Worm (Caenorhabditis elegans): ENCODE results near the gene sma-10.

Gene sma-10

DNA sequence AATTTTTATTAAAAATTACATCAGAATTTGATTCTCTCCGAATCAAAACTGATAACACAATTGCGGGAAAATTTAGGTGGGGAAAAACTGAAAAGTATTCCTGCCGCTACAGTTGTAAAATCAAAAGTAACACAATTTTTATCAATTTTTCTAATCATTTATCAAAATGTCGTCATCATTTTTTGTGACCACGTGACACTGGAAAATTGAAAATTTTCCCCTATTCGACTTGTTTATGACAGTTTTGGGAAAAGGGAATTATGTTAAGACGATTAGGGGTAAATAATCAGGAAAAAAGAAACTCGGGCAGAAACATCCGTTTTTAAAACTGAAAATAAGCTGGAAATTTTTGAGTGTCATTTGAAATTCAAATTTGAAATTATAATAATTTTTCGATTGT lies 22.6 kb downstream of the sma-10 start:
- TF ChIP-seq nhr-28 (tag; optimal IDR thresholded peaks at IDR 0.05) (no peak), pqm-1 (tag; optimal IDR thresholded peaks at IDR 0.05) (peak; percentile 91), zag-1 (tag; optimal IDR thresholded peaks at IDR 0.05) (no peak), nhr-77 (tag; optimal IDR thresholded peaks at IDR 0.05) (no peak), ztf-4 (tag; optimal IDR thresholded peaks at IDR 0.05) (no peak), ztf-11 (tag; optimal IDR thresholded peaks at IDR 0.05) (no peak), R02D3.7 (tag; optimal IDR thresholded peaks at IDR 0.05) (no peak), elt-2 (tag; optimal IDR thresholded peaks at IDR 0.05) (peak; percentile 95), ceh-82 (tag; optimal IDR thresholded peaks at IDR 0.05) (no peak), hmg-11 (tag; optimal IDR thresholded peaks at IDR 0.05) (no peak), pha-4 (tag; optimal IDR thresholded peaks at IDR 0.05) (peak; percentile 21), nhr-23 (tag; optimal IDR thresholded peaks at IDR 0.05) (no peak), ceh-9 (tag; optimal IDR thresholded peaks at IDR 0.05) (no peak), skn-1 (tag; optimal IDR thresholded peaks at IDR 0.05) (peak; percentile 47), elt-3 (tag; optimal IDR thresholded peaks at IDR 0.05) (no peak), nhr-11 (tag; optimal IDR thresholded peaks at IDR 0.05) (no peak), egl-27 (tag; optimal IDR thresholded peaks at IDR 0.05) (no peak), lin-39 (tag; optimal IDR thresholded peaks at IDR 0.05) (no peak), unc-62 (GFP tag; optimal IDR thresholded peaks at IDR 0.05) (no peak), sea-2 (GFP tag; optimal IDR thresholded peaks at IDR 0.05) (no peak), ama-1 (optimal IDR thresholded peaks at IDR 0.05) (no peak), daf-12 (tag; optimal IDR thresholded peaks at IDR 0.05) (no peak), jun-1 (tag; optimal IDR thresholded peaks at IDR 0.05) (peak; percentile 67)

DNA sequence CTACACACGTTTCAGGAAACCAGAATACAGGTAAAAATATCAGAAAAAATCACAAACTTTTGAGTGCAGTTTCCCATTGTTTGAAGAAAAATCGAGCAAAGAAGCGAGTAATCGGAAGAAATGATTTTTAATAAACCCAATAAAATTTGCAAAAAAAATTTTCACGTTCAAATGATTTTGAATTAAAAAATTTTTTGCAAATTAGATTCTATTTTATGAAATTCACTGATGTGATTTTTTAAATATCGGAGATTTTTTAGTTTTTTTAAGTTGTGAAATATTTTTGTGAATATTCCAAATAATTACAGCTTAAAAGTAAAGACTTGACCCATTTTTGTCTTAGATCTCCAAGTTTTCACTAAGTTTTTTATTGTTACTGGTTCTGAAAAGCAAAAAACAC lies 24.0 kb downstream of the sma-10 start, which contains the start of gene pnp-1:
Gene pnp-1, minus strand, starts transcription at position 101 of the 400 bp plus-strand sequence.
- TF ChIP-seq lin-15B (tag; optimal IDR thresholded peaks at IDR 0.05) (no peak), elt-1 (tag; optimal IDR thresholded peaks at IDR 0.05) (no peak)

DNA sequence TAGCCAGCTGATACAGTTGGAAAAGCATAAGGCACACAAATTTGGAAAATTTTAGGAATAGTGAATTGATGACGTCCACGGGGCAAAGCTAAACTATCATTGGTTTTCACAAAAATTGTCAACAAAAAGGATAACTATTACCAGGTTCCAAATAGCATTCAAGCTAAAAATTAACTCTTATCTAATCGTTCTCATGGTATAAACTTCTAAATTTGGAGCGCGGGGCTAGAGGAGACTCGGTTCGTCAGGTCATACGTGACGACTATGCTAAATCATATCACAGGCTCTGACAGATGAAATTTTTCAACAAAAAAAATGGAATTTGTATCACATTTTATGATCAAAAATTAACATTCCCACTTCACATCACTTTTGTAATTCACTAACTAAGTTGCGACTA lies 25.0 kb downstream of the sma-10 start:
- TF ChIP-seq nhr-76 (tag; optimal IDR thresholded peaks at IDR 0.05), result no peak
- TF ChIP-seq nfya-1 (tag; optimal IDR thresholded peaks at IDR 0.05; ENCODE audit: insufficient read depth), result no peak
- no peak for TF ChIP-seq ceh-16 (tag; optimal IDR thresholded peaks at IDR 0.05)
- no peak for TF ChIP-seq jun-1 (tag; optimal IDR thresholded peaks at IDR 0.05)
- TF ChIP-seq R02D3.7 (tag; optimal IDR thresholded peaks at IDR 0.05), result no peak
- TF ChIP-seq nhr-11 (tag; optimal IDR thresholded peaks at IDR 0.05), result no peak
- no peak for TF ChIP-seq unc-39 (tag; optimal IDR thresholded peaks at IDR 0.05)
- TF ChIP-seq mdl-1 (tag; optimal IDR thresholded peaks at IDR 0.05), result no peak
- TF ChIP-seq ceh-28 (tag; optimal IDR thresholded peaks at IDR 0.05), result no peak
- no peak for TF ChIP-seq tbx-2 (tag; optimal IDR thresholded peaks at IDR 0.05)
- TF ChIP-seq zag-1 (tag; optimal IDR thresholded peaks at IDR 0.05), result no peak
- no peak for TF ChIP-seq hmg-11 (tag; optimal IDR thresholded peaks at IDR 0.05)
- TF ChIP-seq nhr-25 (tag; optimal IDR thresholded peaks at IDR 0.05), result no peak
- no peak for TF ChIP-seq fos-1 (tag; optimal IDR thresholded peaks at IDR 0.05)
- no peak for TF ChIP-seq ztf-11 (tag; optimal IDR thresholded peaks at IDR 0.05)
- no peak for TF ChIP-seq ZK546.5 (tag; optimal IDR thresholded peaks at IDR 0.05)

ce11 chrIV:300307-300706 lies 26.1 kb downstream of the sma-10 start:
- TF ChIP-seq egl-27 (tag; optimal IDR thresholded peaks at IDR 0.05), result no peak
- no peak for TF ChIP-seq tbx-2 (tag; optimal IDR thresholded peaks at IDR 0.05)
- no peak for TF ChIP-seq nhr-77 (tag; optimal IDR thresholded peaks at IDR 0.05)
- TF ChIP-seq fkh-10 (GFP tag; optimal IDR thresholded peaks at IDR 0.05), result no peak
- no peak for TF ChIP-seq nhr-23 (tag; optimal IDR thresholded peaks at IDR 0.05)
- TF ChIP-seq skn-1 (tag; optimal IDR thresholded peaks at IDR 0.05), result no peak
- no peak for TF ChIP-seq elt-1 (tag; optimal IDR thresholded peaks at IDR 0.05)
- no peak for TF ChIP-seq nhr-12 (tag; optimal IDR thresholded peaks at IDR 0.05)
- TF ChIP-seq lin-39 (tag; optimal IDR thresholded peaks at IDR 0.05), result no peak
- TF ChIP-seq nfya-1 (tag; optimal IDR thresholded peaks at IDR 0.05; ENCODE audit: insufficient read depth), result no peak
- no peak for TF ChIP-seq daf-12 (tag; optimal IDR thresholded peaks at IDR 0.05)
- no peak for TF ChIP-seq lsy-12 (tag; optimal IDR thresholded peaks at IDR 0.05)
- TF ChIP-seq ceh-28 (tag; optimal IDR thresholded peaks at IDR 0.05), result no peak
- TF ChIP-seq elt-3 (tag; optimal IDR thresholded peaks at IDR 0.05), result no peak
- no peak for TF ChIP-seq nhr-11 (tag; optimal IDR thresholded peaks at IDR 0.05)
- TF ChIP-seq mdl-1 (tag; optimal IDR thresholded peaks at IDR 0.05), result no peak
- TF ChIP-seq R02D3.7 (tag; optimal IDR thresholded peaks at IDR 0.05), result no peak
- TF ChIP-seq mml-1 (tag; optimal IDR thresholded peaks at IDR 0.05), result no peak
- TF ChIP-seq nhr-28 (tag; optimal IDR thresholded peaks at IDR 0.05), result no peak
- no peak for TF ChIP-seq ZK546.5 (tag; optimal IDR thresholded peaks at IDR 0.05)
